Fruit fly (Drosophila melanogaster) whole organism, embryonic: ENCODE measurements around the gene CG1638.

ENCODE experiments used
- Adf1 ChIP-seq: fragments of 200-800 bp; sonication (Bioruptor generic); IDR thresholded peaks from 2 replicates; pipeline ENCODE4 v1.3.6; 2022; ENCODE audit warnings: missing biosample characterization, missing genetic modification characterization
- Antp ChIP-seq: fragments of 200-800 bp; sonication (Bioruptor generic); optimal IDR thresholded peaks from 3 replicates; lab custom pipeline; 2016; ENCODE audit warnings: missing biosample characterization, missing genetic modification characterization
- Atf-2 ChIP-seq: fragments of 200-800 bp; sonication (Bioruptor generic); optimal IDR thresholded peaks from 2 replicates; lab custom pipeline; 2016; ENCODE audit warnings: missing biosample characterization, missing genetic modification characterization
- Bteb2 ChIP-seq: fragments of 200-800 bp; sonication (Bioruptor generic); optimal IDR thresholded peaks from 2 replicates; lab custom pipeline; 2016; ENCODE audit warnings: missing biosample characterization, missing genetic modification characterization
- CG10267 ChIP-seq: fragments of 200-800 bp; sonication (Bioruptor generic); optimal IDR thresholded peaks from 2 replicates; lab custom pipeline; 2018; ENCODE audit warnings: missing biosample characterization, mild to moderate bottlenecking, missing genetic modification characterization, moderate library complexity
- CG10565 ChIP-seq: fragments of 200-800 bp; sonication (Bioruptor generic); optimal IDR thresholded peaks from 3 replicates; lab custom pipeline; 2016; ENCODE audit warnings: missing biosample characterization, mild to moderate bottlenecking, missing genetic modification characterization
- CG11696 ChIP-seq: fragments of 200-800 bp; sonication (Bioruptor generic); IDR thresholded peaks from 2 replicates; pipeline ENCODE4 v1.3.6; 2022; ENCODE audit warnings: missing biosample characterization, missing genetic modification characterization
- CG13424 ChIP-seq: fragments of 200-800 bp; sonication (Bioruptor generic); optimal IDR thresholded peaks from 2 replicates; lab custom pipeline; 2019; ENCODE audit warnings: missing biosample characterization, mild to moderate bottlenecking, missing genetic modification characterization, moderate library complexity
- CG14710 ChIP-seq: fragments of 200-800 bp; sonication (Bioruptor generic); optimal IDR thresholded peaks from 3 replicates; lab custom pipeline; 2019; ENCODE audit warnings: missing biosample characterization, mild to moderate bottlenecking, missing genetic modification characterization, moderate library complexity
- CG14860 ChIP-seq: fragments of 200-800 bp; sonication (Bioruptor generic); IDR thresholded peaks from 3 replicates; pipeline ENCODE4 v1.3.6; 2022; ENCODE audit warnings: missing biosample characterization, missing genetic modification characterization; ENCODE audit not compliant: partially characterized antibody
- CG1529 ChIP-seq: fragments of 200-800 bp; sonication (Bioruptor generic); optimal IDR thresholded peaks from 3 replicates; lab custom pipeline; 2018; ENCODE audit warnings: missing biosample characterization, missing genetic modification characterization
- CG1603 ChIP-seq: fragments of 200-800 bp; sonication (Bioruptor generic); optimal IDR thresholded peaks from 2 replicates; lab custom pipeline; 2019; ENCODE audit warnings: missing biosample characterization, mild to moderate bottlenecking, missing genetic modification characterization, moderate library complexity
- CG16779 ChIP-seq: fragments of 200-800 bp; sonication (Bioruptor generic); IDR thresholded peaks from 2 replicates; pipeline ENCODE4 v1.3.6; 2022; ENCODE audit warnings: missing biosample characterization, missing genetic modification characterization
- CG2129 ChIP-seq: fragments of 200-800 bp; sonication (Bioruptor generic); IDR thresholded peaks from 2 replicates; pipeline ENCODE4 v1.3.6; 2022; ENCODE audit warnings: missing biosample characterization, missing genetic modification characterization; ENCODE audit not compliant: partially characterized antibody
- CG2712 ChIP-seq: fragments of 200-800 bp; optimal IDR thresholded peaks from 3 replicates; lab custom pipeline; 2019; ENCODE audit warnings: missing biosample characterization, mild to moderate bottlenecking, missing genetic modification characterization, moderate library complexity
- CG2875 ChIP-seq: fragments of 200-800 bp; sonication (Bioruptor generic); optimal IDR thresholded peaks from 2 replicates; lab custom pipeline; 2017; ENCODE audit warnings: missing biosample characterization, mild to moderate bottlenecking, missing genetic modification characterization, missing genetic modification reagents
- CG33213 ChIP-seq: fragments of 200-800 bp; sonication (Bioruptor generic); optimal IDR thresholded peaks from 3 replicates; lab custom pipeline; 2016; ENCODE audit warnings: missing biosample characterization, missing genetic modification characterization
- CG3726 ChIP-seq: fragments of 200-800 bp; sonication (Bioruptor generic); IDR thresholded peaks from 3 replicates; pipeline ENCODE4, ENCODE4 v1.3.6; 2022; ENCODE audit warnings: missing biosample characterization, missing genetic modification characterization
- CG4360 ChIP-seq: fragments of 200-800 bp; sonication (Bioruptor generic); IDR thresholded peaks from 2 replicates; pipeline ENCODE4 v1.3.6; 2022; ENCODE audit warnings: missing biosample characterization, missing genetic modification characterization
- CG4404 ChIP-seq: fragments of 200-800 bp; sonication (Bioruptor generic); IDR thresholded peaks from 2 replicates; pipeline ENCODE4 v1.3.6; 2022; ENCODE audit warnings: missing biosample characterization, missing genetic modification characterization
- CG4730 ChIP-seq: fragments of 200-800 bp; sonication (Bioruptor generic); IDR thresholded peaks from 2 replicates; pipeline ENCODE4 v1.3.6; 2022; ENCODE audit warnings: missing biosample characterization, missing genetic modification characterization
- CG7839 ChIP-seq: fragments of 200-800 bp; sonication (Bioruptor generic); optimal IDR thresholded peaks from 3 replicates; lab custom pipeline; 2018; ENCODE audit warnings: missing biosample characterization, mild to moderate bottlenecking, missing genetic modification characterization, moderate library complexity
- CG8281 ChIP-seq: fragments of 200-800 bp; sonication (Bioruptor generic); optimal IDR thresholded peaks from 2 replicates; lab custom pipeline; 2018; ENCODE audit warnings: missing biosample characterization, mild to moderate bottlenecking, missing genetic modification characterization, moderate library complexity
- CTCF ChIP-seq: fragments of 200-800 bp; sonication (Bioruptor generic); optimal IDR thresholded peaks from 2 replicates; lab custom pipeline; 2017; ENCODE audit warnings: missing biosample characterization, mild to moderate bottlenecking, missing genetic modification characterization, moderate library complexity
- CrebB ChIP-seq: fragments of 200-800 bp; sonication (Bioruptor generic); optimal IDR thresholded peaks from 3 replicates; lab custom pipeline; 2018; ENCODE audit warnings: missing biosample characterization, mild to moderate bottlenecking, missing genetic modification characterization
- Dek ChIP-seq: fragments of 200-800 bp; sonication (Bioruptor generic); optimal IDR thresholded peaks from 3 replicates; lab custom pipeline; 2019; ENCODE audit warnings: missing biosample characterization, mild to moderate bottlenecking, missing genetic modification characterization, moderate library complexity
- Ets65A ChIP-seq: fragments of 200-800 bp; sonication (Bioruptor generic); peaks from one replicate; lab custom pipeline; 2016; ENCODE audit warnings: missing biosample characterization, missing genetic modification characterization
- Fer1 ChIP-seq: fragments of 200-800 bp; sonication (Bioruptor generic); optimal IDR thresholded peaks from 2 replicates; lab custom pipeline; 2017; ENCODE audit warnings: missing biosample characterization, mild to moderate bottlenecking, missing genetic modification characterization
- HLH4C ChIP-seq: fragments of 200-800 bp; sonication (Bioruptor generic); IDR thresholded peaks from 3 replicates; pipeline ENCODE4 v1.3.6; 2022; ENCODE audit warnings: missing biosample characterization, missing genetic modification characterization; ENCODE audit not compliant: partially characterized antibody
- NC2α ChIP-seq: fragments of 200-800 bp; sonication (Bioruptor generic); optimal IDR thresholded peaks from 2 replicates; lab custom pipeline; 2016; ENCODE audit warnings: missing biosample characterization, missing genetic modification characterization
- NC2β ChIP-seq: fragments of 200-800 bp; sonication (Bioruptor generic); optimal IDR thresholded peaks from 2 replicates; lab custom pipeline; 2016; ENCODE audit warnings: missing biosample characterization, missing genetic modification characterization
- Oli ChIP-seq: fragments of 200-800 bp; sonication (Bioruptor generic); optimal IDR thresholded peaks from 2 replicates; lab custom pipeline; 2018; ENCODE audit warnings: missing biosample characterization, mild to moderate bottlenecking, missing genetic modification characterization, moderate library complexity
- Rfx ChIP-seq: fragments of 200-800 bp; sonication (Bioruptor generic); IDR thresholded peaks from 2 replicates; pipeline ENCODE4 v1.3.6; 2022; ENCODE audit warnings: missing biosample characterization, missing genetic modification characterization
- Tbp ChIP-seq: fragments of >200 bp; optimal IDR thresholded peaks from 2 replicates; lab custom pipeline; 2018; ENCODE audit warnings: missing biosample characterization, missing genetic modification characterization
- Vsx1 ChIP-seq: fragments of 200-800 bp; sonication (Bioruptor generic); optimal IDR thresholded peaks from 2 replicates; lab custom pipeline; 2017; ENCODE audit warnings: missing biosample characterization, mild to moderate bottlenecking, missing genetic modification characterization, missing genetic modification reagents
- Xbp1 ChIP-seq: fragments of 200-800 bp; sonication (Bioruptor generic); optimal IDR thresholded peaks from 3 replicates; lab custom pipeline; 2016; ENCODE audit warnings: missing biosample characterization, mild to moderate bottlenecking, missing genetic modification characterization
- cas ChIP-seq: fragments of 200-800 bp; sonication (Bioruptor generic); IDR thresholded peaks from 2 replicates; pipeline ENCODE4 v1.3.6; 2022; ENCODE audit warnings: missing biosample characterization, missing genetic modification characterization
- cg ChIP-seq: fragments of 200-800 bp; sonication (Bioruptor generic); optimal IDR thresholded peaks from 3 replicates; lab custom pipeline; 2019; ENCODE audit warnings: missing biosample characterization, mild to moderate bottlenecking, missing genetic modification characterization, moderate library complexity
- crol ChIP-seq: fragments of 200-800 bp; sonication (Bioruptor generic); IDR thresholded peaks from 2 replicates; pipeline ENCODE4 v1.3.6; 2022; ENCODE audit warnings: missing biosample characterization, missing genetic modification characterization
- dati ChIP-seq: fragments of 200-800 bp; sonication (Bioruptor generic); IDR thresholded peaks from 2 replicates; pipeline ENCODE4 v1.3.6; 2022; ENCODE audit warnings: missing biosample characterization, missing genetic modification characterization
- dimm ChIP-seq: fragments of 200-800 bp; sonication (Bioruptor generic); IDR thresholded peaks from 2 replicates; pipeline ENCODE4 v1.3.6; 2022; ENCODE audit warnings: missing biosample characterization, missing genetic modification characterization
- ewg ChIP-seq: fragments of 200-800 bp; sonication (Bioruptor generic); optimal IDR thresholded peaks from 3 replicates; lab custom pipeline; 2017; ENCODE audit warnings: mild to moderate bottlenecking, missing biosample characterization, missing genetic modification reagents, missing genetic modification characterization
- grau ChIP-seq: fragments of 200-800 bp; optimal IDR thresholded peaks from 3 replicates; lab custom pipeline; 2019; ENCODE audit warnings: missing biosample characterization, mild to moderate bottlenecking, missing genetic modification characterization, moderate library complexity
- grn ChIP-seq: fragments of 200-800 bp; sonication (Bioruptor generic); optimal IDR thresholded peaks from 3 replicates; lab custom pipeline; 2017; ENCODE audit warnings: missing biosample characterization, missing genetic modification characterization
- jigr1 ChIP-seq: fragments of 200-800 bp; sonication (Bioruptor generic); IDR thresholded peaks from 3 replicates; pipeline ENCODE4 v1.3.6; 2022; ENCODE audit warnings: missing biosample characterization, missing genetic modification characterization
- ken ChIP-seq: fragments of 200-800 bp; sonication (Bioruptor generic); IDR thresholded peaks from 3 replicates; pipeline ENCODE4 v1.3.6; 2022; ENCODE audit warnings: missing biosample characterization, missing genetic modification characterization
- klu ChIP-seq: fragments of 200-800 bp; sonication (Bioruptor generic); IDR thresholded peaks from 2 replicates; pipeline ENCODE4 v1.3.6; 2022; ENCODE audit warnings: missing biosample characterization, missing genetic modification characterization
- schlank ChIP-seq: fragments of 200-800 bp; sonication (Bioruptor generic); optimal IDR thresholded peaks from 2 replicates; lab custom pipeline; 2018; ENCODE audit warnings: missing biosample characterization, mild to moderate bottlenecking, missing genetic modification characterization
- seq ChIP-seq: fragments of 200-800 bp; sonication (Bioruptor generic); IDR thresholded peaks from 2 replicates; pipeline ENCODE4 v1.3.6; 2022; ENCODE audit warnings: missing biosample characterization, missing genetic modification characterization
- slp2 ChIP-seq: fragments of 200-800 bp; sonication (Bioruptor generic); optimal IDR thresholded peaks from 2 replicates; lab custom pipeline; 2016; ENCODE audit warnings: missing biosample characterization, missing genetic modification characterization
- sqz ChIP-seq: fragments of 200-800 bp; sonication (Bioruptor generic); optimal IDR thresholded peaks from 3 replicates; lab custom pipeline; 2018; ENCODE audit warnings: missing biosample characterization, mild to moderate bottlenecking, missing genetic modification characterization
- vfl ChIP-seq: fragments of 200-800 bp; sonication (Bioruptor generic); optimal IDR thresholded peaks from 2 replicates; lab custom pipeline; 2016; ENCODE audit warnings: missing biosample characterization, missing genetic modification characterization

The CG1638 gene

dm6 chr3R:31609413-31610054, 19.2 kb downstream of the CG1638 start (continued):
- TF ChIP-seq dimm (GFP tag; lab: Robert Waterston, UW) (no peak), Atf-2 (GFP tag; lab: Kevin White, UChicago) (peak; percentile 10), Vsx1 (no peak), cas (GFP tag; lab: Robert Waterston, UW) (no peak), CG2712 (tag; lab: Kevin White, UChicago) (peak; percentile 40), CTCF (GFP tag; lab: Kevin White, UChicago) (peak; percentile 53), NC2α (no peak), dati (GFP tag; lab: Robert Waterston, UW) (no peak), HLH4C (GFP tag; lab: Robert Waterston, UW) (no peak), Xbp1 (GFP tag; lab: Kevin White, UChicago) (peak; percentile 15), CG13424 (peak; percentile 41), CG4360 (no peak), slp2 (GFP tag; lab: Kevin White, UChicago) (no peak), vfl (GFP tag; lab: Kevin White, UChicago) (no peak), klu (no peak), Rfx (GFP tag; lab: Robert Waterston, UW) (no peak), CG10565 (GFP tag; lab: Kevin White, UChicago) (no peak), CG11696 (GFP tag; lab: Robert Waterston, UW) (no peak), CG10267 (peak; percentile 70), Adf1 (GFP tag; lab: Robert Waterston, UW) (no peak), Tbp (GFP tag; lab: Kevin White, UChicago) (peak; percentile 57), Dek (tag; lab: Kevin White, UChicago) (no peak), grau (tag; lab: Kevin White, UChicago) (peak; percentile 59), jigr1 (GFP tag; lab: Robert Waterston, UW) (no peak), seq (GFP tag; lab: Robert Waterston, UW) (no peak), CrebB (peak; percentile 71), sqz (GFP tag; lab: Kevin White, UChicago) (peak; percentile 52), CG14860 (GFP tag; lab: Robert Waterston, UW) (no peak), CG4404 (GFP tag; lab: Robert Waterston, UW) (no peak), CG2875 (no peak), Fer1 (GFP tag; lab: Kevin White, UChicago) (peak; percentile 56), CG1529 (no peak), ewg (no peak), CG2129 (GFP tag; lab: Robert Waterston, UW) (no peak), Bteb2 (peak; percentile 10), NC2β (GFP tag; lab: Kevin White, UChicago) (peak; percentile 43), CG14710 (peak; percentile 75), CG8281 (tag; lab: Kevin White, UChicago) (no peak), CG33213 (peak; percentile 4), grn (no peak), CG16779 (GFP tag; lab: Robert Waterston, UW) (no peak), Ets65A (GFP tag; lab: Kevin White, UChicago) (no peak), Oli (tag; lab: Kevin White, UChicago) (no peak), schlank (no peak), ken (GFP tag; lab: Robert Waterston, UW) (no peak), CG3726 (GFP tag; lab: Robert Waterston, UW) (no peak), CG7839 (tag; lab: Kevin White, UChicago) (peak; percentile 22), CG1603 (tag; lab: Kevin White, UChicago) (peak; percentile 85), crol (GFP tag; lab: Robert Waterston, UW) (no peak), CG4730 (GFP tag; lab: Robert Waterston, UW) (no peak), cg (GFP tag; lab: Kevin White, UChicago) (no peak), Antp (no peak)
